Fruit fly (Drosophila melanogaster) whole organism, embryonic: ENCODE results near the gene CG11843.

Source experiments
- Atf3 ChIP-seq: fragments of 200-800 bp; sonication (Bioruptor generic); optimal IDR thresholded peaks from 3 replicates; lab custom pipeline; 2016; ENCODE audit warnings: missing biosample characterization, missing genetic modification characterization
- Awh ChIP-seq: fragments of 200-800 bp; sonication (Bioruptor generic); IDR thresholded peaks from 2 replicates; pipeline ENCODE4, ENCODE4 v1.3.6; 2022; ENCODE audit warnings: missing biosample characterization, missing genetic modification characterization
- CG11398 ChIP-seq: fragments of 200-800 bp; sonication (Bioruptor generic); optimal IDR thresholded peaks from 2 replicates; lab custom pipeline; 2016; ENCODE audit warnings: missing biosample characterization, missing genetic modification characterization
- CG12299 ChIP-seq: fragments of 200-800 bp; sonication (Bioruptor generic); optimal IDR thresholded peaks from 2 replicates; lab custom pipeline; 2018; ENCODE audit warnings: missing biosample characterization, mild to moderate bottlenecking, missing genetic modification characterization
- CG12659 ChIP-seq: fragments of 200-800 bp; sonication (Bioruptor generic); optimal IDR thresholded peaks from 3 replicates; lab custom pipeline; 2017; ENCODE audit warnings: mild to moderate bottlenecking, missing biosample characterization, missing genetic modification reagents, missing genetic modification characterization
- CG13775 ChIP-seq: fragments of 200-800 bp; sonication (Bioruptor generic); optimal IDR thresholded peaks from 3 replicates; lab custom pipeline; 2017; ENCODE audit warnings: missing biosample characterization, mild to moderate bottlenecking, missing genetic modification characterization
- CG14050 ChIP-seq: fragments of 200-800 bp; sonication (Bioruptor generic); IDR thresholded peaks from 3 replicates; pipeline ENCODE4 v1.3.6; 2022; ENCODE audit warnings: missing biosample characterization, missing genetic modification characterization
- CG1602 ChIP-seq: fragments of 200-800 bp; sonication (Bioruptor generic); optimal IDR thresholded peaks from 3 replicates; lab custom pipeline; 2016; ENCODE audit warnings: missing biosample characterization, missing genetic modification characterization
- CG1647 ChIP-seq: fragments of 200-800 bp; sonication (Bioruptor generic); optimal IDR thresholded peaks from 3 replicates; lab custom pipeline; 2016; ENCODE audit warnings: missing biosample characterization, missing genetic modification characterization
- CG1792 ChIP-seq: fragments of 200-800 bp; sonication (Bioruptor generic); optimal IDR thresholded peaks from 2 replicates; lab custom pipeline; 2016; ENCODE audit warnings: missing biosample characterization, missing genetic modification characterization
- CG18262 ChIP-seq: fragments of 200-800 bp; optimal IDR thresholded peaks from 3 replicates; lab custom pipeline; 2019; ENCODE audit warnings: missing biosample characterization, mild to moderate bottlenecking, missing genetic modification characterization, moderate library complexity
- CG18599 ChIP-seq: fragments of 200-800 bp; sonication (Bioruptor generic); optimal IDR thresholded peaks from 3 replicates; lab custom pipeline; 2017; ENCODE audit warnings: missing biosample characterization, missing genetic modification characterization, mild to moderate bottlenecking, moderate library complexity, missing genetic modification reagents
- CG2202 ChIP-seq: fragments of 200-800 bp; sonication (Bioruptor generic); optimal IDR thresholded peaks from 2 replicates; lab custom pipeline; 2018; ENCODE audit warnings: missing biosample characterization, mild to moderate bottlenecking, missing genetic modification characterization
- CG32767 ChIP-seq: fragments of 200-800 bp; sonication (Bioruptor generic); IDR thresholded peaks from 2 replicates; pipeline ENCODE4 v1.3.6; 2022; ENCODE audit warnings: missing biosample characterization, missing genetic modification characterization
- CG6175 ChIP-seq: fragments of 200-800 bp; sonication (Bioruptor generic); IDR thresholded peaks from 3 replicates; pipeline ENCODE4 v1.3.6; 2022; ENCODE audit warnings: missing biosample characterization, missing genetic modification characterization
- CG6813 ChIP-seq: fragments of 200-800 bp; sonication (Bioruptor generic); optimal IDR thresholded peaks from 2 replicates; lab custom pipeline; 2017; ENCODE audit warnings: missing biosample characterization, missing genetic modification characterization, mild to moderate bottlenecking, moderate library complexity, missing genetic modification reagents
- CG7556 ChIP-seq: fragments of 200-800 bp; sonication (Bioruptor generic); optimal IDR thresholded peaks from 2 replicates; lab custom pipeline; 2017; ENCODE audit warnings: missing biosample characterization, mild to moderate bottlenecking, missing genetic modification characterization
- CG7786 ChIP-seq: fragments of 200-800 bp; sonication (Bioruptor generic); optimal IDR thresholded peaks from 2 replicates; lab custom pipeline; 2016; ENCODE audit warnings: missing biosample characterization, missing genetic modification characterization
- CG8924 ChIP-seq: fragments of 200-800 bp; optimal IDR thresholded peaks from 3 replicates; lab custom pipeline; 2019; ENCODE audit warnings: missing biosample characterization, mild to moderate bottlenecking, missing genetic modification characterization, moderate library complexity
- CG9876 ChIP-seq: fragments of 200-800 bp; sonication (Bioruptor generic); optimal IDR thresholded peaks from 2 replicates; lab custom pipeline; 2016; ENCODE audit warnings: missing biosample characterization, missing genetic modification characterization
- Drgx ChIP-seq: fragments of 200-800 bp; sonication (Bioruptor generic); IDR thresholded peaks from 2 replicates; pipeline ENCODE4 v1.3.6; 2022; ENCODE audit warnings: missing biosample characterization, missing genetic modification characterization
- ERR ChIP-seq: fragments of 200-800 bp; sonication (Bioruptor generic); optimal IDR thresholded peaks from 2 replicates; lab custom pipeline; 2016; ENCODE audit warnings: missing biosample characterization, missing genetic modification characterization
- Ets65A ChIP-seq: fragments of 200-800 bp; sonication (Bioruptor generic); peaks from one replicate; lab custom pipeline; 2016; ENCODE audit warnings: missing biosample characterization, missing genetic modification characterization
- Fer3 ChIP-seq: fragments of 200-800 bp; sonication (Bioruptor generic); optimal IDR thresholded peaks from 2 replicates; lab custom pipeline; 2018; ENCODE audit warnings: missing biosample characterization, mild to moderate bottlenecking, missing genetic modification characterization, moderate library complexity
- Gug ChIP-seq: fragments of 200-800 bp; sonication (Bioruptor generic); IDR thresholded peaks from 4 replicates; pipeline ENCODE4 v1.3.6; 2022; ENCODE audit warnings: missing biosample characterization, missing genetic modification characterization
- H2.0 ChIP-seq: fragments of 200-800 bp; sonication (Bioruptor generic); IDR thresholded peaks from 2 replicates; pipeline ENCODE4 v1.3.6; 2022; ENCODE audit warnings: missing biosample characterization, missing genetic modification characterization
- Hr51 ChIP-seq, 2 experiments: fragments of 200-800 bp; sonication (Bioruptor generic); optimal IDR thresholded peaks; 2 replicates in 1 of 2; 3 replicates in 1 of 2; lab custom pipeline; 2016 to 2018; ENCODE audit warnings: missing biosample characterization in 2 of 2, missing genetic modification characterization in 2 of 2, mild to moderate bottlenecking in 1 of 2, moderate library complexity in 1 of 2
- Kr ChIP-seq: fragments of 200-800 bp; sonication (Bioruptor generic); optimal IDR thresholded peaks from 2 replicates; lab custom pipeline; 2017; ENCODE audit warnings: missing biosample characterization, mild to moderate bottlenecking, missing genetic modification characterization
- Lim3 ChIP-seq: fragments of 200-800 bp; sonication (Bioruptor generic); IDR thresholded peaks from 2 replicates; pipeline ENCODE4 v1.3.6; 2022; ENCODE audit warnings: missing biosample characterization, missing genetic modification characterization
- Meics ChIP-seq: fragments of 200-800 bp; sonication (Bioruptor generic); optimal IDR thresholded peaks from 2 replicates; lab custom pipeline; 2017; ENCODE audit warnings: missing biosample characterization, mild to moderate bottlenecking, missing genetic modification characterization
- NK7.1 ChIP-seq: fragments of 200-800 bp; sonication (Bioruptor generic); optimal IDR thresholded peaks from 3 replicates; lab custom pipeline; 2016; ENCODE audit warnings: missing biosample characterization, missing genetic modification characterization
- Oli ChIP-seq: fragments of 200-800 bp; sonication (Bioruptor generic); optimal IDR thresholded peaks from 2 replicates; lab custom pipeline; 2018; ENCODE audit warnings: missing biosample characterization, mild to moderate bottlenecking, missing genetic modification characterization, moderate library complexity
- PHDP ChIP-seq: fragments of 200-800 bp; sonication (Bioruptor generic); optimal IDR thresholded peaks from 3 replicates; lab custom pipeline; 2018; ENCODE audit warnings: missing biosample characterization, mild to moderate bottlenecking, missing genetic modification characterization, moderate library complexity
- aop ChIP-seq: fragments of 200-800 bp; sonication (Bioruptor generic); IDR thresholded peaks from 2 replicates; pipeline ENCODE4 v1.3.6; 2022; ENCODE audit warnings: missing biosample characterization, missing genetic modification characterization
- bigmax ChIP-seq: fragments of 200-800 bp; sonication (Bioruptor generic); optimal IDR thresholded peaks from 2 replicates; lab custom pipeline; 2018; ENCODE audit warnings: missing biosample characterization, mild to moderate bottlenecking, missing genetic modification characterization
- ci ChIP-seq: fragments of 200-800 bp; sonication (Bioruptor generic); IDR thresholded peaks from 3 replicates; pipeline ENCODE4 v1.3.6; 2022; ENCODE audit warnings: missing biosample characterization, missing genetic modification characterization
- da ChIP-seq: fragments of 200-800 bp; sonication (Bioruptor generic); optimal IDR thresholded peaks from 2 replicates; lab custom pipeline; 2016; ENCODE audit warnings: missing biosample characterization, missing genetic modification characterization
- dimm ChIP-seq: fragments of 200-800 bp; sonication (Bioruptor generic); IDR thresholded peaks from 2 replicates; pipeline ENCODE4 v1.3.6; 2022; ENCODE audit warnings: missing biosample characterization, missing genetic modification characterization
- dmrt11E ChIP-seq: fragments of 200-800 bp; sonication (Bioruptor generic); optimal IDR thresholded peaks from 3 replicates; lab custom pipeline; 2018; ENCODE audit warnings: missing biosample characterization, mild to moderate bottlenecking, missing genetic modification characterization, moderate library complexity
- eve ChIP-seq, 2 experiments: fragments of >200 bp; optimal IDR thresholded peaks; 2 replicates each; lab custom pipeline; 2017; ENCODE audit warnings: missing biosample characterization in 2 of 2, missing genetic modification characterization in 2 of 2
- gfzf ChIP-seq: fragments of 200-800 bp; sonication (Bioruptor generic); optimal IDR thresholded peaks from 2 replicates; lab custom pipeline; 2016; ENCODE audit warnings: missing biosample characterization, mild to moderate bottlenecking, missing genetic modification characterization, moderate library complexity
- hbn ChIP-seq: fragments of 200-800 bp; sonication (Bioruptor generic); IDR thresholded peaks from 2 replicates; pipeline ENCODE4 v1.3.6; 2022; ENCODE audit warnings: missing biosample characterization, missing genetic modification characterization; ENCODE audit not compliant: partially characterized antibody
- lmd ChIP-seq: fragments of 200-800 bp; sonication (Bioruptor generic); IDR thresholded peaks from 2 replicates; pipeline ENCODE4 v1.3.6; 2022; ENCODE audit warnings: missing biosample characterization, missing genetic modification characterization
- odd ChIP-seq: fragments of 200-800 bp; sonication (Bioruptor generic); optimal IDR thresholded peaks from 2 replicates; lab custom pipeline; 2017; ENCODE audit warnings: missing biosample characterization, mild to moderate bottlenecking, missing genetic modification characterization
- otp ChIP-seq: fragments of 200-800 bp; sonication (Bioruptor generic); IDR thresholded peaks from 3 replicates; pipeline ENCODE4, ENCODE4 v1.3.6; 2022; ENCODE audit warnings: missing biosample characterization, missing genetic modification characterization
- pb ChIP-seq: fragments of 200-800 bp; sonication (Bioruptor generic); optimal IDR thresholded peaks from 3 replicates; lab custom pipeline; 2016; ENCODE audit warnings: missing biosample characterization, missing genetic modification characterization
- sc ChIP-seq, 3 experiments: fragments of >200 bp in 2 of 3; fragments of 200-800 bp in 1 of 3; sonication (Bioruptor generic) in 1 of 3; optimal IDR thresholded peaks; 2 replicates in 2 of 3; 3 replicates in 1 of 3; lab custom pipeline; 2017; ENCODE audit warnings: mild to moderate bottlenecking in 1 of 3, missing biosample characterization in 1 of 3, missing genetic modification characterization in 1 of 3, missing genetic modification reagents in 1 of 3
- sima ChIP-seq: fragments of 200-800 bp; sonication (Bioruptor generic); optimal IDR thresholded peaks from 2 replicates; lab custom pipeline; 2016; ENCODE audit warnings: missing biosample characterization, missing genetic modification characterization
- slbo ChIP-seq: fragments of 200-800 bp; sonication (Bioruptor generic); IDR thresholded peaks from 2 replicates; pipeline ENCODE4 v1.3.6; 2022; ENCODE audit warnings: missing biosample characterization, missing genetic modification characterization
- unc-4 ChIP-seq: fragments of 200-800 bp; sonication (Bioruptor generic); IDR thresholded peaks from 2 replicates; pipeline ENCODE4 v1.3.6; 2022; ENCODE audit warnings: missing biosample characterization, missing genetic modification characterization; ENCODE audit not compliant: partially characterized antibody
- zen2 ChIP-seq: fragments of 200-800 bp; sonication (Bioruptor generic); IDR thresholded peaks from 3 replicates; pipeline ENCODE4 v1.3.6; 2022; ENCODE audit warnings: missing biosample characterization, missing genetic modification characterization; ENCODE audit not compliant: partially characterized antibody

The CG11843 gene

DNA sequence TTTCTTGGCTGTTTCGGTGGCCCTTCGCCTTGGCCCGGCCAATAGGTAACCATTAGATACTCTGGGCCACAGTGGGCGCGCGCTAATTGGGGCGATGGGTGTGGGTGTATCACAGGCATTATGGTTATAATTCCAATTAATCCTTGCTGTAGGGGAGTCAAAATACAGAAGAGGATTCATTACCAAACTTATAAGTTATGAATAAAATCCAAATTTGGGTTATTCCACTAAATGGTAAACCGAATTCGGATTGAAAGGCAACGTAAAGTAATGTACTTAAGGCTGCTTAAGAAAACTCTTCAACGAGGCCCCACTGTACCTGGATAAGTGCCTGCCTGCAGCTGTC, 35.5 kb downstream of the CG11843 start (continued):
- no peak for TF ChIP-seq PHDP
- no peak; the same call in 1 of the 2 replicates for TF ChIP-seq CG32767 (GFP tag; lab: Robert Waterston, UW)
- TF ChIP-seq lmd (GFP tag; lab: Robert Waterston, UW) = peak; percentile 73
- TF ChIP-seq aop = no peak
- no peak for TF ChIP-seq Hr51 (GFP tag; optimal IDR thresholded peaks at IDR 0.05; lab: Kevin White, UChicago)
- TF ChIP-seq CG7786 (GFP tag; lab: Kevin White, UChicago) = no peak
- TF ChIP-seq CG18262 (tag; lab: Kevin White, UChicago) = peak; percentile 52
- TF ChIP-seq Awh (GFP tag; lab: Robert Waterston, UW) = 0 out of 2 replicates have a peak, but pooled peaks have one; percentile 53
- no peak for TF ChIP-seq CG2202 (tag; lab: Kevin White, UChicago)
- peak; percentile 35 for TF ChIP-seq Fer3
- no peak for TF ChIP-seq zen2 (GFP tag; lab: Robert Waterston, UW)
- no peak for TF ChIP-seq Ets65A (GFP tag; lab: Kevin White, UChicago)
- TF ChIP-seq Meics (GFP tag; lab: Kevin White, UChicago) = peak; percentile 53
- no peak for TF ChIP-seq Atf3 (GFP tag; lab: Kevin White, UChicago)
- TF ChIP-seq ERR = no peak
- peak; percentile 8 for TF ChIP-seq pb (GFP tag; lab: Kevin White, UChicago)
- no peak for TF ChIP-seq CG13775 (GFP tag; lab: Kevin White, UChicago)
- no peak for TF ChIP-seq dimm
- no peak for TF ChIP-seq slbo (GFP tag; lab: Robert Waterston, UW)
- no peak for TF ChIP-seq ci (GFP tag; lab: Robert Waterston, UW)
- TF ChIP-seq CG1792 = no peak
- no peak for TF ChIP-seq sc (optimal IDR thresholded peaks at IDR 0.05; lab: Kevin White, UChicago)
- no peak for TF ChIP-seq sc (GFP tag; optimal IDR thresholded peaks at IDR 0.05; lab: Kevin White, UChicago)
- TF ChIP-seq CG1602 (GFP tag; lab: Kevin White, UChicago) = no peak
- no peak for TF ChIP-seq odd
- TF ChIP-seq Oli (tag; lab: Kevin White, UChicago) = no peak
- TF ChIP-seq CG11398 (GFP tag; lab: Kevin White, UChicago) = no peak
- TF ChIP-seq dmrt11E (tag; lab: Kevin White, UChicago) = no peak
- no peak for TF ChIP-seq H2.0 (GFP tag; lab: Robert Waterston, UW)
- no peak for TF ChIP-seq gfzf (GFP tag; lab: Kevin White, UChicago)
- no peak for TF ChIP-seq Kr
- no peak for TF ChIP-seq Lim3 (GFP tag; lab: Robert Waterston, UW)
- TF ChIP-seq Drgx (GFP tag; lab: Robert Waterston, UW) = 0 out of 2 replicates have a peak, but pooled peaks have one; percentile 30
- no peak for TF ChIP-seq CG6175 (GFP tag; lab: Robert Waterston, UW)
- TF ChIP-seq unc-4 (GFP tag; lab: Robert Waterston, UW) = no peak
- no peak for TF ChIP-seq CG12299 (tag; lab: Kevin White, UChicago)
- TF ChIP-seq da (GFP tag; lab: Kevin White, UChicago) = no peak
- no peak for TF ChIP-seq hbn
- TF ChIP-seq Gug (GFP tag; lab: Robert Waterston, UW) = peak; percentile 65; the same call in 2 of the 4 replicates
- TF ChIP-seq eve (GFP tag; optimal IDR thresholded peaks at IDR 0.05; lab: Kevin White, UChicago) = no peak
- no peak for TF ChIP-seq CG12659 (GFP tag; lab: Kevin White, UChicago)
- no peak for TF ChIP-seq CG7556 (GFP tag; lab: Kevin White, UChicago)
- TF ChIP-seq NK7.1 (GFP tag; lab: Kevin White, UChicago) = no peak
- 0 out of 3 replicates have a peak, but pooled peaks have one; percentile 10 for TF ChIP-seq CG14050 (GFP tag; lab: Robert Waterston, UW)
- TF ChIP-seq CG1647 (GFP tag; lab: Kevin White, UChicago) = no peak
- TF ChIP-seq otp (GFP tag; lab: Robert Waterston, UW) = no peak
- peak; percentile 75 for TF ChIP-seq CG18599
- peak; percentile 36 for TF ChIP-seq CG6813 (GFP tag; lab: Kevin White, UChicago)
- TF ChIP-seq CG8924 (tag; lab: Kevin White, UChicago) = peak; percentile 30
- TF ChIP-seq CG9876 (GFP tag; lab: Kevin White, UChicago) = no peak
- TF ChIP-seq sima (GFP tag; lab: Kevin White, UChicago) = no peak
- TF ChIP-seq bigmax (GFP tag; lab: Kevin White, UChicago) = no peak
